Worm (Caenorhabditis elegans) whole organism, mixed stage, embryonic: Measurements from ENCODE around the gene T28A11.25.

ENCODE experiments used
- M03D4.4 ChIP-seq: sonication (generic microtip); optimal IDR thresholded peaks from 2 replicates; lab custom pipeline; 2017; ENCODE audit warnings: mild to moderate bottlenecking, missing genetic modification characterization, missing compliant biosample characterization
- bed-3 ChIP-seq: fragments of 200-800 bp; sonication (Bioruptor generic); optimal IDR thresholded peaks from 3 replicates; lab custom pipeline; 2018; ENCODE audit warnings: mild to moderate bottlenecking, missing genetic modification characterization, moderate library complexity, missing compliant biosample characterization
- blmp-1 ChIP-seq: fragments of 150-350 bp; optimal IDR thresholded peaks from 2 replicates; lab custom pipeline; 2014; ENCODE audit warnings: missing biosample characterization, missing genetic modification characterization
- ceh-39 ChIP-seq: fragments of 150-350 bp; optimal IDR thresholded peaks from 2 replicates; lab custom pipeline; 2014; ENCODE audit warnings: missing biosample characterization, missing genetic modification characterization
- ceh-43 ChIP-seq: fragments of 200-800 bp; sonication (Bioruptor generic); optimal IDR thresholded peaks from 2 replicates; lab custom pipeline; 2018; ENCODE audit warnings: mild to moderate bottlenecking, missing genetic modification characterization, moderate library complexity, missing compliant biosample characterization
- ceh-83 ChIP-seq: fragments of 200-800 bp; sonication (Bioruptor generic); optimal IDR thresholded peaks from 2 replicates; lab custom pipeline; 2018; ENCODE audit warnings: mild to moderate bottlenecking, missing genetic modification characterization, missing compliant biosample characterization
- ces-1 ChIP-seq: fragments of 150-350 bp; optimal IDR thresholded peaks from 2 replicates; lab custom pipeline; 2014; ENCODE audit warnings: missing biosample characterization, missing genetic modification reagents, missing genetic modification characterization
- cnd-1 ChIP-seq: fragments of 200-800 bp; sonication (Bioruptor generic); optimal IDR thresholded peaks from 2 replicates; lab custom pipeline; 2018; ENCODE audit warnings: mild to moderate bottlenecking, missing genetic modification characterization, missing compliant biosample characterization
- drap-1 ChIP-seq: fragments of 200-800 bp; sonication (Bioruptor generic); optimal IDR thresholded peaks from 3 replicates; lab custom pipeline; 2018; ENCODE audit warnings: mild to moderate bottlenecking, missing genetic modification characterization, missing compliant biosample characterization
- elt-1 ChIP-seq: sonication (generic microtip); optimal IDR thresholded peaks from 2 replicates; lab custom pipeline; 2017; ENCODE audit warnings: missing genetic modification characterization, mild to moderate bottlenecking, missing compliant biosample characterization, antibody characterized with exemption, moderate library complexity, borderline replicate concordance; ENCODE audit not compliant: insufficient read depth
- flh-1 ChIP-seq: fragments of 200-800 bp; sonication (Bioruptor generic); optimal IDR thresholded peaks from 2 replicates; lab custom pipeline; 2018; ENCODE audit warnings: mild to moderate bottlenecking, missing genetic modification characterization, moderate library complexity, missing compliant biosample characterization
- hlh-1 ChIP-seq: fragments of 150-350 bp; optimal IDR thresholded peaks from 2 replicates; lab custom pipeline; 2014; ENCODE audit warnings: missing biosample characterization, missing genetic modification reagents, missing genetic modification characterization
- lin-13 ChIP-seq: fragments of 150-350 bp; optimal IDR thresholded peaks from 2 replicates; lab custom pipeline; 2014; ENCODE audit warnings: missing biosample characterization, missing genetic modification characterization
- lin-32 ChIP-seq: fragments of 200-800 bp; sonication (Bioruptor generic); optimal IDR thresholded peaks from 2 replicates; lab custom pipeline; 2018; ENCODE audit warnings: mild to moderate bottlenecking, missing genetic modification characterization, missing compliant biosample characterization
- lsy-2 ChIP-seq: fragments of 150-350 bp; optimal IDR thresholded peaks from 2 replicates; lab custom pipeline; 2014; ENCODE audit warnings: missing biosample characterization, missing genetic modification characterization
- mab-5 ChIP-seq: fragments of 150-350 bp; optimal IDR thresholded peaks from 2 replicates; lab custom pipeline; 2014; ENCODE audit warnings: missing biosample characterization, missing genetic modification characterization
- mep-1 ChIP-seq: fragments of 150-350 bp; optimal IDR thresholded peaks from 2 replicates; lab custom pipeline; 2017; ENCODE audit warnings: missing biosample characterization, missing genetic modification reagents, missing genetic modification characterization, inconsistent platforms
- mls-2 ChIP-seq: sonication (generic microtip); optimal IDR thresholded peaks from 2 replicates; lab custom pipeline; 2016; ENCODE audit warnings: mild to moderate bottlenecking, missing genetic modification characterization, moderate library complexity, missing compliant biosample characterization
- nhr-12 ChIP-seq: fragments of 150-350 bp; optimal IDR thresholded peaks from 2 replicates; lab custom pipeline; 2014; ENCODE audit warnings: missing biosample characterization, missing genetic modification characterization
- nhr-2 ChIP-seq: fragments of 150-350 bp; optimal IDR thresholded peaks from 2 replicates; lab custom pipeline; 2014; ENCODE audit warnings: missing biosample characterization, missing genetic modification characterization
- nhr-237 ChIP-seq: fragments of 150-350 bp; optimal IDR thresholded peaks from 2 replicates; lab custom pipeline; 2014; ENCODE audit warnings: missing biosample characterization, missing genetic modification characterization
- nhr-76 ChIP-seq: sonication (generic microtip); optimal IDR thresholded peaks from 2 replicates; lab custom pipeline; 2017; ENCODE audit warnings: missing biosample characterization, missing genetic modification characterization
- pha-4 ChIP-seq: fragments of 150-350 bp; optimal IDR thresholded peaks from 2 replicates; lab custom pipeline; 2018; ENCODE audit warnings: missing biosample characterization, missing genetic modification reagents, missing genetic modification characterization
- sem-2 ChIP-seq: fragments of 200-800 bp; sonication (Bioruptor generic); optimal IDR thresholded peaks from 2 replicates; lab custom pipeline; 2018; ENCODE audit warnings: mild to moderate bottlenecking, missing genetic modification characterization, missing compliant biosample characterization
- snpc-4 ChIP-seq: fragments of 150-350 bp; optimal IDR thresholded peaks from 2 replicates; lab custom pipeline; 2014; ENCODE audit warnings: missing biosample characterization, missing genetic modification characterization
- tbx-8 ChIP-seq: fragments of 200-800 bp; sonication (Bioruptor generic); optimal IDR thresholded peaks from 2 replicates; lab custom pipeline; 2018; ENCODE audit warnings: mild to moderate bottlenecking, missing genetic modification characterization, moderate library complexity, missing compliant biosample characterization
- unc-120 ChIP-seq: sonication (generic microtip); optimal IDR thresholded peaks from 2 replicates; lab custom pipeline; 2017; ENCODE audit warnings: missing genetic modification characterization, missing compliant biosample characterization; ENCODE audit not compliant: poor library complexity, severe bottlenecking
- unc-62 ChIP-seq: fragments of 150-350 bp; optimal IDR thresholded peaks from 2 replicates; lab custom pipeline; 2014; ENCODE audit warnings: missing biosample characterization, missing genetic modification reagents, missing genetic modification characterization
- zip-8 ChIP-seq: fragments of 150-350 bp; optimal IDR thresholded peaks from 2 replicates; lab custom pipeline; 2014; ENCODE audit warnings: missing biosample characterization, missing genetic modification characterization
- ztf-11 ChIP-seq: fragments of 150-350 bp; optimal IDR thresholded peaks from 2 replicates; lab custom pipeline; 2014; ENCODE audit warnings: missing biosample characterization, missing genetic modification characterization

T28A11.25 gene

ce11 chrV:3244703-3245102 is 36.9 kb upstream of the T28A11.25 start, which contains the start of gene srj-7:
Gene srj-7, plus strand, starts transcription at chrV:3245003.
- TF ChIP-seq nhr-12 (tag; lab: Kevin White, UChicago) (no peak), ceh-39 (tag; lab: Kevin White, UChicago) (no peak), mls-2 (tag; lab: Kevin White, UChicago) (no peak), ceh-43 (GFP tag; lab: Kevin White, UChicago) (no peak), lin-32 (GFP tag; lab: Kevin White, UChicago) (no peak), blmp-1 (tag; lab: Kevin White, UChicago) (no peak), lsy-2 (no peak), nhr-76 (tag; lab: Kevin White, UChicago) (no peak), hlh-1 (tag; lab: Kevin White, UChicago) (no peak), pha-4 (no peak), tbx-8 (GFP tag; lab: Kevin White, UChicago) (no peak)

DNA sequence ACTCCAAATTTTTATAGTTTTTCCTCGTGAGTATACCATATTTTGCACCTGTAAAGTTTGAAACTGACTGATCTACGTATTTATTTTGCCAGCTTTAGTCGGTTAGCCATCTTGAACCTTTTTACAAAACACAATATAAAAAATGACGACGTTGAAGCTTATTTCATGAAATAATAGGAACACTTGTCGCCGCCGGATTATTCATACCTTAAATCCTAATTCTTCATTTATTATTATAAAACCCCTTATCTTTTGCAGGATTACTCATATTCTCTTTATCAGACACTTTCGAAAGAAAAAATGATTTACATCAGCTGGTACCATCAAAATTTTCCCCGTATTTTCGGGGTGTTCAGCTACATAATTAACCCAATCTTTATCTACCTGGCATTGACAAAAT is 34.1 kb upstream of the T28A11.25 start, which contains the start of gene srj-8:
srj-8 (plus strand) TSS at position 301 of the 400 bp plus-strand sequence.
- TF ChIP-seq bed-3 (GFP tag; lab: Kevin White, UChicago) (no peak), elt-1 (tag; lab: Kevin White, UChicago) (no peak), unc-120 (tag; lab: Kevin White, UChicago) (no peak), mep-1 (tag; lab: Kevin White, UChicago) (no peak), flh-1 (GFP tag; lab: Kevin White, UChicago) (no peak), ceh-83 (GFP tag; lab: Kevin White, UChicago) (no peak), unc-62 (GFP tag; lab: Kevin White, UChicago) (no peak), drap-1 (GFP tag; lab: Kevin White, UChicago) (no peak), lin-32 (GFP tag; lab: Kevin White, UChicago) (no peak), nhr-2 (no peak), mab-5 (tag; lab: Kevin White, UChicago) (no peak), nhr-76 (tag; lab: Kevin White, UChicago) (no peak), M03D4.4 (no peak), lin-13 (tag; lab: Kevin White, UChicago) (no peak), snpc-4 (tag; lab: Kevin White, UChicago) (no peak), hlh-1 (tag; lab: Kevin White, UChicago) (no peak)

- TF ChIP-seq blmp-1 (tag; lab: Kevin White, UChicago): no peak
- TF ChIP-seq unc-120 (tag; lab: Kevin White, UChicago): no peak
- no peak for TF ChIP-seq lsy-2
- TF ChIP-seq pha-4: no peak
- TF ChIP-seq ces-1: no peak
- no peak for TF ChIP-seq unc-62 (GFP tag; lab: Kevin White, UChicago)
These were observed 31.5 kb upstream of the T28A11.25 start, which contains the start of gene T28A11.13 for ce11 chrV:3250153-3250552. Gene T28A11.13, minus strand, starts transcription at chrV:3250253.

DNA sequence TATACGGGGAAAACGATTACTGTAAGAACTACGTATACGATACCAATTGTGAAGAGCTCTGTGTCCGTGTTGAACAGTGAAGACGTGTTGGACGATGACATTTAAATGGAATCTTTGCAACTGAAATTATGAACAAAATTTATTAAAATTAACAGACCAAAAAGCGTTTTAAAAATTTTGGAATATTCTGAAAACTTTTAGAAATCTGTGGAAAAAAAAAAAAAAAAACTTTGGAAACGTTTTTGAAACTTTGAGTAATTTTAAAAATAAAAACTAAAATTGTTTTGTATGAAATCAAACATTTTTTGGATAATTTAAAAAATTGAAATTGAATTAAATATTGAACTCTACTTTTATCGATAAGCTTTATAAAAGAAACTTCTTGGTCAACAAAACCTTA is 25.6 kb upstream of the T28A11.25 start, which contains the start of gene srt-63:
srt-63 (minus strand) TSS at position 101 of the 400 bp plus-strand sequence.
- TF ChIP-seq ztf-11 (tag; lab: Kevin White, UChicago) (no peak), lin-32 (GFP tag; lab: Kevin White, UChicago) (no peak), mls-2 (tag; lab: Kevin White, UChicago) (no peak), nhr-12 (tag; lab: Kevin White, UChicago) (no peak), lin-13 (tag; lab: Kevin White, UChicago) (no peak), zip-8 (tag; lab: Kevin White, UChicago) (no peak), M03D4.4 (no peak), lsy-2 (no peak), unc-120 (tag; lab: Kevin White, UChicago) (no peak)

ce11 chrV:3256809-3257208 is 24.8 kb upstream of the T28A11.25 start:
- TF ChIP-seq nhr-2: peak; percentile 61
- peak; percentile 93 for TF ChIP-seq cnd-1 (tag; lab: Kevin White, UChicago)
- peak; percentile 88 for TF ChIP-seq lin-32 (GFP tag; lab: Kevin White, UChicago)
- no peak for TF ChIP-seq flh-1 (GFP tag; lab: Kevin White, UChicago)
- TF ChIP-seq elt-1 (tag; lab: Kevin White, UChicago): no peak
- TF ChIP-seq drap-1 (GFP tag; lab: Kevin White, UChicago): no peak
- no peak for TF ChIP-seq sem-2 (GFP tag; lab: Kevin White, UChicago)
- TF ChIP-seq nhr-237 (tag; lab: Kevin White, UChicago): no peak
- TF ChIP-seq mab-5 (tag; lab: Kevin White, UChicago): no peak
- peak; percentile 87 for TF ChIP-seq hlh-1 (tag; lab: Kevin White, UChicago)
- peak; percentile 14 for TF ChIP-seq mep-1 (tag; lab: Kevin White, UChicago)
